Worm (Caenorhabditis elegans) whole organism, L1 larva: ENCODE results near the gene Y110A2AL.7.

Experiments used
- C04F5.9 ChIP-seq: sonication (generic microtip); optimal IDR thresholded peaks from 2 replicates; lab custom pipeline; 2016; ENCODE audit warnings: missing genetic modification characterization, missing compliant biosample characterization
- C16A3.4 ChIP-seq: fragments of 150-350 bp; optimal IDR thresholded peaks from 2 replicates; lab custom pipeline; 2014; ENCODE audit warnings: missing biosample characterization, missing genetic modification characterization
- Y116A8C.19 ChIP-seq: sonication (generic microtip); optimal IDR thresholded peaks from 2 replicates; lab custom pipeline; 2016; ENCODE audit warnings: missing compliant biosample characterization, missing genetic modification characterization, borderline replicate concordance
- aha-1 ChIP-seq: fragments of 150-350 bp; optimal IDR thresholded peaks from 2 replicates; lab custom pipeline; 2014; ENCODE audit warnings: missing biosample characterization, missing genetic modification characterization
- alr-1 ChIP-seq: fragments of 200-800 bp; sonication (Bioruptor generic); optimal IDR thresholded peaks from 2 replicates; lab custom pipeline; 2018; ENCODE audit warnings: borderline replicate concordance, mild to moderate bottlenecking, missing genetic modification characterization, missing compliant biosample characterization
- aly-2 ChIP-seq: fragments of 150-350 bp; optimal IDR thresholded peaks from 2 replicates; lab custom pipeline; 2014; ENCODE audit warnings: missing biosample characterization, missing genetic modification characterization
- blmp-1 ChIP-seq: fragments of 150-350 bp; optimal IDR thresholded peaks from 2 replicates; lab custom pipeline; 2014; ENCODE audit warnings: missing biosample characterization, missing genetic modification characterization
- ceh-63 ChIP-seq: fragments of 200-800 bp; sonication (Bioruptor generic); optimal IDR thresholded peaks from 2 replicates; lab custom pipeline; 2018; ENCODE audit warnings: mild to moderate bottlenecking, missing genetic modification characterization, missing compliant biosample characterization
- ceh-90 ChIP-seq: sonication (generic microtip); optimal IDR thresholded peaks from 2 replicates; lab custom pipeline; 2016; ENCODE audit warnings: missing genetic modification characterization, missing compliant biosample characterization
- dpl-1 ChIP-seq, 3 experiments: fragments of 150-350 bp in 2 of 3; sonication (generic microtip) in 1 of 3; optimal IDR thresholded peaks; 2 replicates each; lab custom pipeline; 2014 to 2017; ENCODE audit warnings: missing biosample characterization in 3 of 3, missing genetic modification characterization in 3 of 3, missing genetic modification reagents in 3 of 3
- dsc-1 ChIP-seq: sonication (generic microtip); optimal IDR thresholded peaks from 2 replicates; lab custom pipeline; 2016; ENCODE audit warnings: mild to moderate bottlenecking, missing genetic modification characterization, missing compliant biosample characterization
- efl-1 ChIP-seq, 4 experiments: fragments of 150-350 bp; optimal IDR thresholded peaks in 3 of 4; peaks in 1 of 4; 1 replicate in 1 of 4; 2 replicates in 3 of 4; lab custom pipeline; 2014; ENCODE audit warnings: missing biosample characterization in 2 of 4, missing genetic modification characterization in 2 of 4, missing genetic modification reagents in 2 of 4
- egl-13 ChIP-seq: sonication (generic microtip); optimal IDR thresholded peaks from 2 replicates; lab custom pipeline; 2016; ENCODE audit warnings: missing genotype, missing genetic modification reagents, missing genetic modification characterization, missing compliant biosample characterization
- elt-3 ChIP-seq, 6 experiments: fragments of 150-350 bp in 1 of 6; sonication (generic microtip); optimal IDR thresholded peaks; 2 replicates each; lab custom pipeline; 2017 to 2018; ENCODE audit warnings: missing biosample characterization in 6 of 6, missing genetic modification characterization in 6 of 6, inconsistent platforms in 1 of 6
- ets-5 ChIP-seq: fragments of 200-800 bp; sonication (Bioruptor generic); IDR thresholded peaks from 2 replicates; pipeline ENCODE4 v1.3.6; 2022; ENCODE audit warnings: missing genetic modification characterization, missing compliant biosample characterization
- fkh-4 ChIP-seq: sonication (generic microtip); optimal IDR thresholded peaks from 2 replicates; lab custom pipeline; 2016; ENCODE audit warnings: missing compliant biosample characterization, missing genetic modification characterization, borderline replicate concordance
- fkh-8 ChIP-seq: sonication (generic microtip); optimal IDR thresholded peaks from 2 replicates; lab custom pipeline; 2016; ENCODE audit warnings: mild to moderate bottlenecking, missing genetic modification characterization, missing compliant biosample characterization
- fos-1 ChIP-seq: fragments of 150-350 bp; optimal IDR thresholded peaks from 2 replicates; lab custom pipeline; 2014; ENCODE audit warnings: missing biosample characterization, missing genetic modification characterization
- hlh-17 ChIP-seq: fragments of 200-800 bp; sonication (Bioruptor generic); optimal IDR thresholded peaks from 2 replicates; lab custom pipeline; 2018; ENCODE audit warnings: missing genetic modification characterization, mild to moderate bottlenecking, missing compliant biosample characterization, moderate library complexity, borderline replicate concordance
- isw-1 ChIP-seq: fragments of 200-800 bp; sonication (Bioruptor generic); IDR thresholded peaks from 2 replicates; pipeline ENCODE4 v1.3.6; 2022; ENCODE audit warnings: missing genetic modification characterization, missing compliant biosample characterization
- lin-13 ChIP-seq: fragments of 150-350 bp; optimal IDR thresholded peaks from 2 replicates; lab custom pipeline; 2014; ENCODE audit warnings: missing biosample characterization, missing genetic modification reagents, missing genetic modification characterization
- lsy-2 ChIP-seq, 2 experiments: fragments of 150-350 bp; optimal IDR thresholded peaks; 2 replicates each; lab custom pipeline; 2014; ENCODE audit warnings: missing biosample characterization in 2 of 2, missing genetic modification characterization in 2 of 2
- mdl-1 ChIP-seq, 2 experiments: fragments of 150-350 bp; optimal IDR thresholded peaks; 2 replicates each; lab custom pipeline; 2014 to 2017; ENCODE audit warnings: missing biosample characterization in 2 of 2, missing genetic modification characterization in 2 of 2, inconsistent platforms in 1 of 2
- mef-2 ChIP-seq: fragments of 150-350 bp; optimal IDR thresholded peaks from 2 replicates; lab custom pipeline; 2014; ENCODE audit warnings: missing biosample characterization, missing genetic modification characterization
- nhr-19 ChIP-seq: fragments of 200-800 bp; sonication (Bioruptor generic); conservative IDR thresholded peaks from 2 replicates; pipeline ENCODE4 v1.3.6; 2022; ENCODE audit warnings: missing genetic modification characterization, missing compliant biosample characterization
- nhr-237 ChIP-seq: fragments of 150-350 bp; optimal IDR thresholded peaks from 2 replicates; lab custom pipeline; 2014; ENCODE audit warnings: missing biosample characterization, missing genetic modification characterization
- nhr-47 ChIP-seq: sonication (generic microtip); optimal IDR thresholded peaks from 2 replicates; lab custom pipeline; 2016; ENCODE audit warnings: mild to moderate bottlenecking, missing genetic modification characterization, moderate library complexity, missing compliant biosample characterization
- nhr-76 ChIP-seq: sonication (generic microtip); optimal IDR thresholded peaks from 2 replicates; lab custom pipeline; 2017; ENCODE audit warnings: missing biosample characterization, missing genetic modification characterization
- nhr-77 ChIP-seq: fragments of 150-350 bp; optimal IDR thresholded peaks from 2 replicates; lab custom pipeline; 2014; ENCODE audit warnings: missing biosample characterization, missing genetic modification characterization
- nhr-84 ChIP-seq: sonication (generic microtip); optimal IDR thresholded peaks from 2 replicates; lab custom pipeline; 2017; ENCODE audit warnings: missing biosample characterization, missing genetic modification characterization
- nhr-85 ChIP-seq: sonication (generic microtip); peaks from one replicate; lab custom pipeline; 2016; ENCODE audit warnings: missing genetic modification characterization, inconsistent platforms, missing compliant biosample characterization
- pag-3 ChIP-seq: sonication (generic microtip); optimal IDR thresholded peaks from 2 replicates; lab custom pipeline; 2017; ENCODE audit warnings: missing genetic modification characterization, mild to moderate bottlenecking, missing compliant biosample characterization, antibody characterized with exemption, borderline replicate concordance; ENCODE audit not compliant: insufficient read depth
- pax-3 ChIP-seq: fragments of 200-800 bp; sonication (Bioruptor generic); optimal IDR thresholded peaks from 2 replicates; lab custom pipeline; 2018; ENCODE audit warnings: mild to moderate bottlenecking, missing genetic modification characterization, moderate library complexity, missing compliant biosample characterization
- skn-1 ChIP-seq: fragments of 150-350 bp; optimal IDR thresholded peaks from 2 replicates; lab custom pipeline; 2014; ENCODE audit warnings: missing biosample characterization, missing genetic modification characterization
- snpc-4 ChIP-seq: fragments of 150-350 bp; optimal IDR thresholded peaks from 2 replicates; lab custom pipeline; 2014; ENCODE audit warnings: missing biosample characterization, missing genetic modification characterization
- snu-23 ChIP-seq: sonication (generic microtip); optimal IDR thresholded peaks from 2 replicates; lab custom pipeline; 2016; ENCODE audit warnings: missing genetic modification characterization, missing compliant biosample characterization
- sptf-1 ChIP-seq: fragments of 150-350 bp; optimal IDR thresholded peaks from 2 replicates; lab custom pipeline; 2014; ENCODE audit warnings: missing biosample characterization, missing genetic modification characterization
- swsn-7 ChIP-seq: sonication (generic microtip); optimal IDR thresholded peaks from 2 replicates; lab custom pipeline; 2016; ENCODE audit warnings: missing genetic modification characterization, missing compliant biosample characterization
- tbx-2 ChIP-seq: sonication (generic microtip); optimal IDR thresholded peaks from 2 replicates; lab custom pipeline; 2016; ENCODE audit warnings: missing genetic modification characterization, missing compliant biosample characterization
- unc-130 ChIP-seq: fragments of 150-350 bp; optimal IDR thresholded peaks from 2 replicates; lab custom pipeline; 2017; ENCODE audit warnings: missing biosample characterization, missing genetic modification characterization, inconsistent platforms
- unc-30 ChIP-seq: sonication (generic microtip); optimal IDR thresholded peaks from 2 replicates; lab custom pipeline; 2017; ENCODE audit warnings: missing biosample characterization, missing genetic modification characterization
- unc-62 ChIP-seq: fragments of 150-350 bp; optimal IDR thresholded peaks from 2 replicates; lab custom pipeline; 2014; ENCODE audit warnings: missing biosample characterization, missing genetic modification reagents, missing genetic modification characterization
- unc-98 ChIP-seq: fragments of 200-800 bp; sonication (Bioruptor generic); IDR thresholded peaks from 2 replicates; pipeline ENCODE4 v1.3.6; 2022; ENCODE audit warnings: missing genetic modification characterization, missing compliant biosample characterization
- zag-1 ChIP-seq: fragments of 150-350 bp; optimal IDR thresholded peaks from 2 replicates; lab custom pipeline; 2014; ENCODE audit warnings: missing biosample characterization, missing genetic modification characterization
- zip-4 ChIP-seq: fragments of 200-800 bp; sonication (Bioruptor generic); optimal IDR thresholded peaks from 2 replicates; lab custom pipeline; 2018; ENCODE audit warnings: mild to moderate bottlenecking, missing genetic modification characterization, moderate library complexity, missing compliant biosample characterization

Y110A2AL.7 gene

DNA sequence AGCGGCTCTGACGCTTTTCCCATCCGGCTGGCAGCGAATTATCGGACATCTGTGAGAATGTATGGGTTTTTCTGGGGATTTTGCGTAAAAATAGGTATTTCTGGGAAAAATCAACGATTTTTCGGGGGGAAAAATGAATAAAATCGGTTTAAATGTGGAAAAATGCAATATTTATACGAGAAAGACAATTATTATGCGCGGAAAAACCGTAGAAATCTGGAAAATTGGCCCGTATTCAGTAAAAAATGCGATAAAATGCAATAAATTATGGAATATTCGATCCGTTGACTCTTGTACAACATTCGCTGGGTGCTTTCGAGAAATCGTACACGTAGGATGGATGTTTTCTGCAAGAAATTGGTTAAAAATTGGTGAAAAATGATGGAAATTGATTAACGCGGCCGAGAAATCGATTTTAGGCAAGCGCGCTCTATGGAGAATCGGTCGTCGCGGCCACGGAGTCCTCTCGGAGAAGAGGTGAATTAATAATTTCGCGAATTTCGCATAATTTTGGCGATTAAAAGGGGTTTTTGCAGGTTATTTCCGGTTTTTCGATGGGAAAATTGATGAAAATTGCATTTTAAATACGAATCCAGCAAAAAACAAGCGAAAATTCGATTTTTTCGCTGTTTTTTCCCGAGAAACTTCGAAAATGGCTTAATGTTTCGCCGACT lies 46.1 kb upstream of the Y110A2AL.7 start, which contains the start of gene pinn-1 (continued):
- TF ChIP-seq sptf-1 (tag; lab: Kevin White, UChicago), result no peak
- TF ChIP-seq egl-13 (tag; lab: Kevin White, UChicago), result peak; percentile 97
- peak; percentile 91 for TF ChIP-seq lin-13 (GFP tag; lab: Kevin White, UChicago)
- peak; percentile 75 for TF ChIP-seq snpc-4 (tag; lab: Kevin White, UChicago)
- peak; percentile 49 for TF ChIP-seq blmp-1 (tag; lab: Kevin White, UChicago)
- peak in 2 of 6 experiments; percentile 74 to 76 for TF ChIP-seq elt-3 (tag; optimal IDR thresholded peaks at IDR 0.05; lab: Kevin White, UChicago)
- TF ChIP-seq mef-2 (tag; lab: Kevin White, UChicago), result peak; percentile 53
- peak; percentile 90 to 91 for TF ChIP-seq lsy-2 (tag; optimal IDR thresholded peaks at IDR 0.05; lab: Kevin White, UChicago)
- TF ChIP-seq hlh-17 (GFP tag; lab: Kevin White, UChicago), result peak; percentile 96
- TF ChIP-seq nhr-84 (tag; lab: Kevin White, UChicago), result no peak
- TF ChIP-seq ceh-63, result peak; percentile 55
- TF ChIP-seq alr-1, result no peak
- TF ChIP-seq efl-1 (optimal IDR thresholded peaks at IDR 0.05; lab: Kevin White, UChicago), result peak; percentile 87 to 89
- TF ChIP-seq efl-1 (GFP tag; optimal IDR thresholded peaks at IDR 0.05 in 1 of 2; lab: Kevin White, UChicago), result peak; percentile 83 to 98
- TF ChIP-seq unc-30 (tag; lab: Kevin White, UChicago), result no peak
- peak; percentile 92 for TF ChIP-seq nhr-19 (GFP tag; lab: Robert Waterston, UW)
- TF ChIP-seq mdl-1 (tag; optimal IDR thresholded peaks at IDR 0.05; lab: Kevin White, UChicago), result peak in 1 of 2 experiments; percentile 79
- TF ChIP-seq Y116A8C.19 (tag; lab: Kevin White, UChicago), result peak; percentile 88
- TF ChIP-seq aly-2 (tag; lab: Kevin White, UChicago), result peak; percentile 61
- TF ChIP-seq nhr-237 (tag; lab: Kevin White, UChicago), result peak; percentile 53
- peak; percentile 84 for TF ChIP-seq skn-1 (tag; lab: Kevin White, UChicago)
- peak; percentile 94 for TF ChIP-seq snu-23 (GFP tag; lab: Kevin White, UChicago)
- TF ChIP-seq nhr-47 (tag; lab: Kevin White, UChicago), result peak; percentile 97
- peak; percentile 97 for TF ChIP-seq pax-3 (tag; lab: Kevin White, UChicago)
- peak; percentile 50 for TF ChIP-seq fos-1 (tag; lab: Kevin White, UChicago)
- TF ChIP-seq fkh-4 (tag; lab: Kevin White, UChicago), result peak; percentile 99
- TF ChIP-seq dpl-1 (GFP tag; optimal IDR thresholded peaks at IDR 0.05; lab: Kevin White, UChicago), result peak; percentile 78 to 84 (median 83)
- no peak for TF ChIP-seq unc-62 (GFP tag; lab: Kevin White, UChicago)
- TF ChIP-seq ceh-90 (tag; lab: Kevin White, UChicago), result peak; percentile 97
- peak; percentile 94 for TF ChIP-seq unc-130 (tag; lab: Kevin White, UChicago)
- no peak for TF ChIP-seq nhr-76 (tag; lab: Kevin White, UChicago)
- peak; percentile 67 for TF ChIP-seq nhr-77 (tag; lab: Kevin White, UChicago)
- peak; percentile 97 for TF ChIP-seq C04F5.9 (tag; lab: Kevin White, UChicago)
- TF ChIP-seq nhr-85 (tag; lab: Kevin White, UChicago), result peak; percentile 97
- TF ChIP-seq dsc-1, result peak; percentile 97
- TF ChIP-seq unc-98 (GFP tag; lab: Robert Waterston, UW), result peak; percentile 94
- TF ChIP-seq zag-1 (tag; lab: Kevin White, UChicago), result no peak
- TF ChIP-seq fkh-8 (tag; lab: Kevin White, UChicago), result peak; percentile 96
- TF ChIP-seq aha-1 (tag; lab: Kevin White, UChicago), result no peak
- peak; percentile 90 for TF ChIP-seq C16A3.4 (tag; lab: Kevin White, UChicago)
- TF ChIP-seq isw-1 (GFP tag; lab: Robert Waterston, UW), result peak; percentile 88
- TF ChIP-seq tbx-2 (tag; lab: Kevin White, UChicago), result peak; percentile 95
- TF ChIP-seq ets-5 (GFP tag; lab: Robert Waterston, UW), result no peak
- peak; percentile 85 for TF ChIP-seq zip-4 (GFP tag; lab: Kevin White, UChicago)
- peak; percentile 93 for TF ChIP-seq swsn-7 (tag; lab: Kevin White, UChicago)
- TF ChIP-seq pag-3, result no peak
